Worm (Caenorhabditis elegans): ENCODE results near the gene ncx-6.
A peak's percentile ranks its signal among the peaks of the same experiment; 100 is the strongest.

Gene ncx-6

DNA sequence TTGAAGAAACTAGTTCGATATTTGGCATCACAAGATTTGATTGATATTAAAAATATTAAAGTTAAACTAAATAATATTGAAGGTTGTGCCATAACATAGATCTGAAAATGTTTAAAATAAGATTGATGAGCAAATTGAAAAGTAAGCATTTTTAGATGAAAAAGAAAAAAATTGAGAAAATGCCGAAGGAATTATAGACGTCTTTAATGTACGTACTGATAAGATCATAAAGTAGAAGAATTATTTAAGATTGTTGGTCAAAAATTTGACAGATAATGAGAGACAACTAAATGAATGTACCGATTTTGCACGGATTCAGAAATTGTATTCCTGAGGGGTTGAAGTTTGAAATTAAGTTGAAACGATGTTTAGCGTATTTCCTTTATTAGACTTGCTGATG is 6.4 kb upstream of the ncx-6 start, which contains the start of gene ncx-7:
Gene ncx-7 (minus strand): TSS at position 101 of the 400 bp plus-strand sequence.
- TF ChIP-seq elt-3 (tag; optimal IDR thresholded peaks at IDR 0.05) (no peak), alr-1 (tag; optimal IDR thresholded peaks at IDR 0.05) (no peak), sma-9 (GFP tag; optimal IDR thresholded peaks at IDR 0.05) (no peak), sma-9 (tag; optimal IDR thresholded peaks at IDR 0.05) (no peak), crh-2 (tag; optimal IDR thresholded peaks at IDR 0.05) (no peak), sem-4 (tag; optimal IDR thresholded peaks at IDR 0.05) (no peak), mdl-1 (tag; optimal IDR thresholded peaks at IDR 0.05) (no peak), nhr-6 (tag; optimal IDR thresholded peaks at IDR 0.05) (no peak), unc-39 (tag; optimal IDR thresholded peaks at IDR 0.05) (no peak), fos-1 (tag; optimal IDR thresholded peaks at IDR 0.05) (no peak), C34F6.9 (tag; optimal IDR thresholded peaks at IDR 0.05) (no peak), R02D3.7 (tag; optimal IDR thresholded peaks at IDR 0.05) (no peak), nhr-23 (tag; optimal IDR thresholded peaks at IDR 0.05) (no peak), unc-55 (GFP tag; optimal IDR thresholded peaks at IDR 0.05) (no peak), ama-1 (optimal IDR thresholded peaks at IDR 0.05) (no peak), lsy-2 (tag; optimal IDR thresholded peaks at IDR 0.05) (no peak), ceh-82 (tag; optimal IDR thresholded peaks at IDR 0.05) (no peak), lin-11 (tag; optimal IDR thresholded peaks at IDR 0.05) (no peak)

DNA sequence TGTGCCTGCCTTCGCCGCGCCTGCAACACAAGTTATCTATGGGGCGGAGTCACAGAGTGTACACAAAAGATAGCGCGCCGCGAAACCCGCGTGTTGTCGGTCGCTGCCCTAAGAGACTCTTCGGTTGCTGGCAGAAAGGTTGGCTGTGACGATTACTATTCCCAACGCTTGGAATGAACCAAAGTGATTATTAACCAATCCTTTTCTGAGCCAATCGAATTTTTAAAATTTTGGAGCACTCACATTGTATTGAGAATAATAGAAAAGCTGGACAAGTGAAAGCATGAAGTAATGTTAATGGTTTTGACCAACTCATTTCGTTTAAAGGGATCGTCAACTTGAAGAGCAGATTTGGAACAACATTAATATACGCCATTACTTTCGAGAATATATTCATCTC is 3.5 kb upstream of the ncx-6 start:
- TF ChIP-seq egl-27 (tag; optimal IDR thresholded peaks at IDR 0.05) (peak; percentile 22), F13H6.1 (tag; optimal IDR thresholded peaks at IDR 0.05) (peak; percentile 66), gmeb-1 (tag; optimal IDR thresholded peaks at IDR 0.05) (peak; percentile 79), crh-2 (tag; optimal IDR thresholded peaks at IDR 0.05) (peak; percentile 58), nhr-25 (tag; optimal IDR thresholded peaks at IDR 0.05) (peak; percentile 53), zag-1 (tag; optimal IDR thresholded peaks at IDR 0.05) (no peak), lin-11 (tag; optimal IDR thresholded peaks at IDR 0.05) (peak; percentile 8), Y55F3AM.14 (GFP tag; optimal IDR thresholded peaks at IDR 0.05) (peak; percentile 27), skn-1 (tag; optimal IDR thresholded peaks at IDR 0.05) (no peak), nhr-77 (tag; optimal IDR thresholded peaks at IDR 0.05) (peak; percentile 30), ceh-16 (tag; optimal IDR thresholded peaks at IDR 0.05) (peak; percentile 41), lin-39 (tag; optimal IDR thresholded peaks at IDR 0.05) (no peak), unc-62 (GFP tag; optimal IDR thresholded peaks at IDR 0.05) (no peak), mdl-1 (tag; optimal IDR thresholded peaks at IDR 0.05) (peak in 1 of 2 experiments; percentile 42), fos-1 (tag; optimal IDR thresholded peaks at IDR 0.05) (peak; percentile 58), snpc-4 (tag; optimal IDR thresholded peaks at IDR 0.05) (peak; percentile 98), sma-3 (GFP tag; optimal IDR thresholded peaks at IDR 0.05) (peak; percentile 85), nhr-21 (tag; optimal IDR thresholded peaks at IDR 0.05) (peak; percentile 64), nhr-129 (tag; optimal IDR thresholded peaks at IDR 0.05) (peak; percentile 10), ama-1 (optimal IDR thresholded peaks at IDR 0.05) (peak; percentile 98), lsy-2 (tag; optimal IDR thresholded peaks at IDR 0.05) (peak; percentile 16 to 68), R02D3.7 (tag; optimal IDR thresholded peaks at IDR 0.05) (no peak), nhr-6 (tag; optimal IDR thresholded peaks at IDR 0.05) (no peak), elt-1 (tag; optimal IDR thresholded peaks at IDR 0.05) (no peak), sma-9 (GFP tag; optimal IDR thresholded peaks at IDR 0.05) (peak; percentile 90), sma-9 (tag; optimal IDR thresholded peaks at IDR 0.05) (no peak)

DNA sequence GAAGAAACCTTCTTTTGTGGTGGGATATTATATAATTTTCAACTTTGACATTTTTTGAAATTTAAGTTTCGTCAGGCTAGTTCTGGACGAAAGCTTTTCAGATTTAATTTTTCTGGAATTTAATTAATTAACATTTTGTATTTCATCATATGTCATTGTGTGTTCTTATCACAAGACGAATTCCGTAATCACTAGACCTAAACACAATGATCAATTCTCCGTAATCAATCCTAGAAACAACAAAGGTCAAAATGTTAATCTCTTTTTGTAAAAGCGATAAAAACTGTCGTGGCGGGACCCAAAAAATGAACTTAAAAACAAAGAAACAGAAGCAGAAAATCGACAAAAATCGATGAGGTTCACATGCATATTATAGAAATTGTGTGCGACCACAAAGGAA is 982 bp upstream of the ncx-6 start:
- peak; percentile 36 for TF ChIP-seq fos-1 (tag; optimal IDR thresholded peaks at IDR 0.05)
- TF ChIP-seq aly-2 (tag; optimal IDR thresholded peaks at IDR 0.05): no peak
- TF ChIP-seq sma-9 (GFP tag; optimal IDR thresholded peaks at IDR 0.05): peak; percentile 47
- no peak for TF ChIP-seq sma-9 (tag; optimal IDR thresholded peaks at IDR 0.05)
- TF ChIP-seq Y55F3AM.14 (GFP tag; optimal IDR thresholded peaks at IDR 0.05): no peak
- TF ChIP-seq lsy-2 (tag; optimal IDR thresholded peaks at IDR 0.05): no peak
- TF ChIP-seq crh-2 (tag; optimal IDR thresholded peaks at IDR 0.05): peak; percentile 4

DNA sequence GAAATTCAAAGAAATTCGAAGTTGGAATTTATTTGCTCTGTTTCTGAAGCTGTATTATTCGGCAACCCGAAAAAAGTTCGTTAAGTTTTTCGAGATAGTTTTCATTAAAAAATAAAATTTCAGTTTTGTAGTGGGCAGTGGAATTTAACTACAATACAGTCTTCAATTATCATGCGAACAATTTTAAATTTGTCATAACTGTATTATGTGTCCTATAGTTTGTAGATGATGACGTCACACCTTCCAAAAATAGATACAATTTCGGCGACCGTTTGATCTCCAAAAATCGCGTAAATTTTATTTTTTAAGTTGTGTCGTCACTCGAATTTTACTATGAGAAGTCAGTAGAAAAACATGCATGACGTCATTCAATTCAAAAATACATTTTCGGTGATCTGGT is 567 bp downstream of the ncx-6 start:
- TF ChIP-seq nhr-6 (tag; optimal IDR thresholded peaks at IDR 0.05) (no peak), egl-27 (tag; optimal IDR thresholded peaks at IDR 0.05) (no peak), lin-13 (GFP tag; optimal IDR thresholded peaks at IDR 0.05) (no peak), lin-11 (tag; optimal IDR thresholded peaks at IDR 0.05) (no peak), nhr-10 (tag; optimal IDR thresholded peaks at IDR 0.05) (no peak), Y55F3AM.14 (GFP tag; optimal IDR thresholded peaks at IDR 0.05) (no peak), sma-9 (GFP tag; optimal IDR thresholded peaks at IDR 0.05) (no peak), sma-9 (tag; optimal IDR thresholded peaks at IDR 0.05) (no peak), alr-1 (tag; optimal IDR thresholded peaks at IDR 0.05) (no peak), C34F6.9 (tag; optimal IDR thresholded peaks at IDR 0.05) (no peak), ceh-82 (tag; optimal IDR thresholded peaks at IDR 0.05) (no peak), nhr-25 (tag; optimal IDR thresholded peaks at IDR 0.05) (no peak)
